Fruit fly (Drosophila melanogaster) whole organism, embryonic: Measurements from ENCODE around the gene TTLL4A.
A peak's percentile ranks its signal among the peaks of the same experiment; 100 is the strongest.

ENCODE experiments used
- Bteb2 ChIP-seq: fragments of 200-800 bp; sonication (Bioruptor generic); optimal IDR thresholded peaks from 2 replicates; lab custom pipeline; 2016; ENCODE audit warnings: missing biosample characterization, missing genetic modification characterization
- CG10565 ChIP-seq: fragments of 200-800 bp; sonication (Bioruptor generic); optimal IDR thresholded peaks from 3 replicates; lab custom pipeline; 2016; ENCODE audit warnings: missing biosample characterization, mild to moderate bottlenecking, missing genetic modification characterization
- CG11247 ChIP-seq: fragments of 200-800 bp; sonication (Bioruptor generic); IDR thresholded peaks from 2 replicates; pipeline ENCODE4 v1.3.6; 2022; ENCODE audit warnings: missing biosample characterization, missing genetic modification characterization
- CG11398 ChIP-seq: fragments of 200-800 bp; sonication (Bioruptor generic); optimal IDR thresholded peaks from 2 replicates; lab custom pipeline; 2016; ENCODE audit warnings: missing biosample characterization, missing genetic modification characterization
- CG11504 ChIP-seq: fragments of 200-800 bp; sonication (Bioruptor generic); optimal IDR thresholded peaks from 3 replicates; lab custom pipeline; 2019; ENCODE audit warnings: missing biosample characterization, mild to moderate bottlenecking, missing genetic modification characterization, moderate library complexity
- CG11696 ChIP-seq: fragments of 200-800 bp; sonication (Bioruptor generic); IDR thresholded peaks from 2 replicates; pipeline ENCODE4 v1.3.6; 2022; ENCODE audit warnings: missing biosample characterization, missing genetic modification characterization
- CG13775 ChIP-seq: fragments of 200-800 bp; sonication (Bioruptor generic); optimal IDR thresholded peaks from 3 replicates; lab custom pipeline; 2017; ENCODE audit warnings: missing biosample characterization, mild to moderate bottlenecking, missing genetic modification characterization
- CG14014 ChIP-seq: fragments of 200-800 bp; sonication (Bioruptor generic); IDR thresholded peaks from 2 replicates; pipeline ENCODE4 v1.3.6; 2022; ENCODE audit warnings: missing biosample characterization, missing genetic modification characterization
- CG14860 ChIP-seq: fragments of 200-800 bp; sonication (Bioruptor generic); IDR thresholded peaks from 3 replicates; pipeline ENCODE4 v1.3.6; 2022; ENCODE audit warnings: missing biosample characterization, missing genetic modification characterization; ENCODE audit not compliant: partially characterized antibody
- CG15073 ChIP-seq: fragments of 200-800 bp; sonication (Bioruptor generic); optimal IDR thresholded peaks from 2 replicates; lab custom pipeline; 2016; ENCODE audit warnings: missing biosample characterization, missing genetic modification characterization
- CG16779 ChIP-seq: fragments of 200-800 bp; sonication (Bioruptor generic); IDR thresholded peaks from 2 replicates; pipeline ENCODE4 v1.3.6; 2022; ENCODE audit warnings: missing biosample characterization, missing genetic modification characterization
- CG17568 ChIP-seq: fragments of 200-800 bp; sonication (Bioruptor generic); optimal IDR thresholded peaks from 2 replicates; lab custom pipeline; 2018; ENCODE audit warnings: missing biosample characterization, mild to moderate bottlenecking, missing genetic modification characterization, moderate library complexity
- CG17802 ChIP-seq: fragments of 200-800 bp; sonication (Bioruptor generic); optimal IDR thresholded peaks from 2 replicates; lab custom pipeline; 2018; ENCODE audit warnings: missing biosample characterization, mild to moderate bottlenecking, missing genetic modification characterization, moderate library complexity
- CG18262 ChIP-seq: fragments of 200-800 bp; optimal IDR thresholded peaks from 3 replicates; lab custom pipeline; 2019; ENCODE audit warnings: missing biosample characterization, mild to moderate bottlenecking, missing genetic modification characterization, moderate library complexity
- CG33213 ChIP-seq: fragments of 200-800 bp; sonication (Bioruptor generic); optimal IDR thresholded peaks from 3 replicates; lab custom pipeline; 2016; ENCODE audit warnings: missing biosample characterization, missing genetic modification characterization
- CG5180 ChIP-seq: fragments of 200-800 bp; sonication (Bioruptor generic); optimal IDR thresholded peaks from 3 replicates; lab custom pipeline; 2017; ENCODE audit warnings: missing biosample characterization, missing genetic modification characterization, mild to moderate bottlenecking, moderate library complexity, missing genetic modification reagents
- CG7963 ChIP-seq: fragments of 200-800 bp; sonication (Bioruptor generic); IDR thresholded peaks from 3 replicates; pipeline ENCODE4 v1.3.6; 2022; ENCODE audit warnings: missing biosample characterization, missing genetic modification characterization; ENCODE audit not compliant: partially characterized antibody
- CG7987 ChIP-seq: fragments of 200-800 bp; sonication (Bioruptor generic); optimal IDR thresholded peaks from 2 replicates; lab custom pipeline; 2018; ENCODE audit warnings: missing biosample characterization, mild to moderate bottlenecking, missing genetic modification characterization, moderate library complexity
- CG8388 ChIP-seq: fragments of 200-800 bp; sonication (Bioruptor generic); optimal IDR thresholded peaks from 2 replicates; lab custom pipeline; 2019; ENCODE audit warnings: missing biosample characterization, mild to moderate bottlenecking, missing genetic modification characterization, moderate library complexity
- CG9215 ChIP-seq: fragments of 200-800 bp; sonication (Bioruptor generic); IDR thresholded peaks from 2 replicates; pipeline ENCODE4 v1.3.6; 2022; ENCODE audit warnings: missing biosample characterization, missing genetic modification characterization
- CG9727 ChIP-seq: fragments of 200-800 bp; sonication (Bioruptor generic); optimal IDR thresholded peaks from 3 replicates; lab custom pipeline; 2017; ENCODE audit warnings: missing biosample characterization, mild to moderate bottlenecking, missing genetic modification characterization
- D19A ChIP-seq: fragments of 200-800 bp; optimal IDR thresholded peaks from 3 replicates; lab custom pipeline; 2019; ENCODE audit warnings: missing biosample characterization, mild to moderate bottlenecking, missing genetic modification characterization, moderate library complexity
- D19B ChIP-seq: fragments of 200-800 bp; sonication (Bioruptor generic); optimal IDR thresholded peaks from 2 replicates; lab custom pipeline; 2017; ENCODE audit warnings: missing biosample characterization, mild to moderate bottlenecking, missing genetic modification characterization
- Dad ChIP-seq: fragments of 200-800 bp; sonication (Bioruptor generic); optimal IDR thresholded peaks from 3 replicates; lab custom pipeline; 2016; ENCODE audit warnings: missing biosample characterization, missing genetic modification characterization
- GATAe ChIP-seq: fragments of 200-800 bp; sonication (Bioruptor generic); conservative IDR thresholded peaks from 2 replicates; pipeline ENCODE4 v1.3.6; 2022; ENCODE audit warnings: missing biosample characterization, missing genetic modification characterization
- H15 ChIP-seq: fragments of 200-800 bp; sonication (Bioruptor generic); IDR thresholded peaks from 3 replicates; pipeline ENCODE4 v1.3.6; 2022; ENCODE audit warnings: missing biosample characterization, missing genetic modification characterization
- HmgD ChIP-seq: fragments of 200-800 bp; sonication (Bioruptor generic); optimal IDR thresholded peaks from 3 replicates; lab custom pipeline; 2016; ENCODE audit warnings: missing biosample characterization, missing genetic modification characterization
- Lhr ChIP-seq: fragments of 200-800 bp; sonication (Bioruptor generic); optimal IDR thresholded peaks from 3 replicates; lab custom pipeline; 2017; ENCODE audit warnings: mild to moderate bottlenecking, missing biosample characterization, missing genetic modification reagents, missing genetic modification characterization
- NfI ChIP-seq: fragments of 200-800 bp; sonication (Bioruptor generic); optimal IDR thresholded peaks from 3 replicates; lab custom pipeline; 2018; ENCODE audit warnings: missing biosample characterization, mild to moderate bottlenecking, missing genetic modification characterization, moderate library complexity
- Opbp ChIP-seq: fragments of 200-800 bp; sonication (Bioruptor generic); IDR thresholded peaks from 3 replicates; pipeline ENCODE4 v1.3.6; 2022; ENCODE audit warnings: missing biosample characterization, missing genetic modification characterization; ENCODE audit not compliant: partially characterized antibody
- Ravus ChIP-seq: fragments of 200-800 bp; sonication (Bioruptor generic); IDR thresholded peaks from 2 replicates; pipeline ENCODE4 v1.3.6; 2022; ENCODE audit warnings: missing biosample characterization, missing genetic modification characterization
- Scr ChIP-seq: fragments of 200-800 bp; sonication (Bioruptor generic); IDR thresholded peaks from 2 replicates; pipeline ENCODE4 v1.3.6; 2022; ENCODE audit warnings: missing biosample characterization, missing genetic modification characterization; ENCODE audit not compliant: partially characterized antibody
- Sox102F ChIP-seq: fragments of 200-800 bp; sonication (Bioruptor generic); optimal IDR thresholded peaks from 2 replicates; lab custom pipeline; 2018; ENCODE audit warnings: missing biosample characterization, mild to moderate bottlenecking, missing genetic modification characterization, moderate library complexity
- Xrp1 ChIP-seq: fragments of 200-800 bp; sonication (Bioruptor generic); IDR thresholded peaks from 2 replicates; pipeline ENCODE4 v1.3.6; 2022; ENCODE audit warnings: missing biosample characterization, missing genetic modification characterization
- al ChIP-seq: fragments of 200-800 bp; sonication (Bioruptor generic); IDR thresholded peaks from 2 replicates; pipeline ENCODE4 v1.3.6; 2022; ENCODE audit warnings: missing biosample characterization, missing genetic modification characterization
- ash1 ChIP-seq: fragments of 200-800 bp; sonication (Bioruptor generic); optimal IDR thresholded peaks from 2 replicates; lab custom pipeline; 2018; ENCODE audit warnings: missing biosample characterization, mild to moderate bottlenecking, missing genetic modification characterization
- btn ChIP-seq: fragments of 200-800 bp; sonication (Bioruptor generic); optimal IDR thresholded peaks from 2 replicates; lab custom pipeline; 2016; ENCODE audit warnings: missing biosample characterization, missing genetic modification characterization
- crp ChIP-seq, 2 experiments: fragments of 200-800 bp; sonication (Bioruptor generic); optimal IDR thresholded peaks; 2 replicates in 1 of 2; 3 replicates in 1 of 2; lab custom pipeline; 2017; ENCODE audit warnings: missing biosample characterization in 2 of 2, missing genetic modification characterization in 2 of 2, mild to moderate bottlenecking in 1 of 2, moderate library complexity in 1 of 2
- dimm ChIP-seq: fragments of 200-800 bp; sonication (Bioruptor generic); IDR thresholded peaks from 2 replicates; pipeline ENCODE4 v1.3.6; 2022; ENCODE audit warnings: missing biosample characterization, missing genetic modification characterization
- fd64A ChIP-seq: fragments of 200-800 bp; sonication (Bioruptor generic); optimal IDR thresholded peaks from 3 replicates; lab custom pipeline; 2018; ENCODE audit warnings: missing biosample characterization, mild to moderate bottlenecking, missing genetic modification characterization
- gt ChIP-seq: fragments of 200-800 bp; sonication (Bioruptor generic); IDR thresholded peaks from 2 replicates; pipeline ENCODE4 v1.3.6; 2022; ENCODE audit warnings: missing biosample characterization, missing genetic modification characterization
- ind ChIP-seq: fragments of 200-800 bp; sonication (Bioruptor generic); optimal IDR thresholded peaks from 3 replicates; lab custom pipeline; 2016; ENCODE audit warnings: missing biosample characterization, missing genetic modification characterization
- nmo ChIP-seq: fragments of 200-800 bp; sonication (Bioruptor generic); optimal IDR thresholded peaks from 2 replicates; lab custom pipeline; 2018; ENCODE audit warnings: missing biosample characterization, mild to moderate bottlenecking, missing genetic modification characterization, moderate library complexity
- sc ChIP-seq, 3 experiments: fragments of >200 bp in 2 of 3; fragments of 200-800 bp in 1 of 3; sonication (Bioruptor generic) in 1 of 3; optimal IDR thresholded peaks; 2 replicates in 2 of 3; 3 replicates in 1 of 3; lab custom pipeline; 2017; ENCODE audit warnings: mild to moderate bottlenecking in 1 of 3, missing biosample characterization in 1 of 3, missing genetic modification characterization in 1 of 3, missing genetic modification reagents in 1 of 3
- schlank ChIP-seq: fragments of 200-800 bp; sonication (Bioruptor generic); optimal IDR thresholded peaks from 2 replicates; lab custom pipeline; 2018; ENCODE audit warnings: missing biosample characterization, mild to moderate bottlenecking, missing genetic modification characterization
- scrt ChIP-seq: fragments of 200-800 bp; sonication (Bioruptor generic); optimal IDR thresholded peaks from 2 replicates; lab custom pipeline; 2018; ENCODE audit warnings: missing biosample characterization, mild to moderate bottlenecking, missing genetic modification characterization, moderate library complexity
- sqz ChIP-seq: fragments of 200-800 bp; sonication (Bioruptor generic); optimal IDR thresholded peaks from 3 replicates; lab custom pipeline; 2018; ENCODE audit warnings: missing biosample characterization, mild to moderate bottlenecking, missing genetic modification characterization
- toy ChIP-seq: fragments of 200-800 bp; sonication (Bioruptor generic); IDR thresholded peaks from 2 replicates; pipeline ENCODE4 v1.3.6; 2022; ENCODE audit warnings: missing biosample characterization, missing genetic modification characterization
- wdn ChIP-seq: fragments of 200-800 bp; sonication (Bioruptor generic); IDR thresholded peaks from 2 replicates; pipeline ENCODE4 v1.3.6; 2022; ENCODE audit warnings: missing biosample characterization, missing genetic modification characterization
- wor ChIP-seq: fragments of 200-800 bp; sonication (Bioruptor generic); IDR thresholded peaks from 2 replicates; pipeline ENCODE4 v1.3.6; 2022; ENCODE audit warnings: missing biosample characterization, missing genetic modification characterization

Gene TTLL4A

dm6 chr2L:10987370-10987853 is 1.8 kb upstream of the TTLL4A start, which contains the start of the genes piwi and CG12253 (continued):
- TF ChIP-seq CG7987 (GFP tag; lab: Kevin White, UChicago) (no peak), D19A (tag; lab: Kevin White, UChicago) (peak; percentile 70), Sox102F (GFP tag; lab: Kevin White, UChicago) (peak; percentile 93), Ravus (GFP tag; lab: Robert Waterston, UW) (no peak), CG11696 (GFP tag; lab: Robert Waterston, UW) (no peak), CG11398 (GFP tag; lab: Kevin White, UChicago) (no peak), crp (GFP tag; optimal IDR thresholded peaks at IDR 0.05; lab: Kevin White, UChicago) (no peak), CG7963 (GFP tag; lab: Robert Waterston, UW) (no peak), Bteb2 (GFP tag; lab: Kevin White, UChicago) (peak; percentile 32), toy (GFP tag; lab: Robert Waterston, UW) (no peak), dimm (GFP tag; lab: Robert Waterston, UW) (no peak), HmgD (GFP tag; lab: Kevin White, UChicago) (no peak), fd64A (GFP tag; lab: Kevin White, UChicago) (no peak), CG5180 (GFP tag; lab: Kevin White, UChicago) (no peak), CG17568 (GFP tag; lab: Kevin White, UChicago) (peak; percentile 66), sc (optimal IDR thresholded peaks at IDR 0.05; lab: Kevin White, UChicago) (no peak), sc (GFP tag; optimal IDR thresholded peaks at IDR 0.05; lab: Kevin White, UChicago) (peak; percentile 67), wor (peak; percentile 75), H15 (GFP tag; lab: Robert Waterston, UW) (0 out of 3 replicates have a peak, but pooled peaks have one; percentile 35), ind (GFP tag; lab: Kevin White, UChicago) (peak; percentile 39), Xrp1 (GFP tag; lab: Robert Waterston, UW) (peak; percentile 27; the same call in 1 of the 2 replicates), schlank (tag; lab: Kevin White, UChicago) (peak; percentile 7), CG8388 (peak; percentile 87), CG14860 (GFP tag; lab: Robert Waterston, UW) (no peak), CG17802 (tag; lab: Kevin White, UChicago) (no peak), CG14014 (GFP tag; lab: Robert Waterston, UW) (peak; percentile 66; the same call in 1 of the 2 replicates), sqz (GFP tag; lab: Kevin White, UChicago) (no peak), CG13775 (GFP tag; lab: Kevin White, UChicago) (peak; percentile 86), Opbp (GFP tag; lab: Robert Waterston, UW) (no peak), gt (GFP tag; lab: Robert Waterston, UW) (no peak), ash1 (no peak), CG9727 (GFP tag; lab: Kevin White, UChicago) (peak; percentile 49), CG10565 (GFP tag; lab: Kevin White, UChicago) (no peak), scrt (GFP tag; lab: Kevin White, UChicago) (no peak), D19B (GFP tag; lab: Kevin White, UChicago) (no peak), CG18262 (tag; lab: Kevin White, UChicago) (peak; percentile 57), CG15073 (peak; percentile 26), Lhr (GFP tag; lab: Kevin White, UChicago) (peak; percentile 48), Scr (GFP tag; lab: Robert Waterston, UW) (no peak), GATAe (GFP tag; lab: Robert Waterston, UW) (no peak), Dad (GFP tag; lab: Kevin White, UChicago) (no peak), btn (GFP tag; lab: Kevin White, UChicago) (no peak), CG9215 (GFP tag; lab: Robert Waterston, UW) (no peak), al (GFP tag; lab: Robert Waterston, UW) (peak; percentile 65; the same call in 1 of the 2 replicates), CG16779 (GFP tag; lab: Robert Waterston, UW) (no peak), CG11247 (GFP tag; lab: Robert Waterston, UW) (peak; percentile 74), NfI (GFP tag; lab: Kevin White, UChicago) (peak; percentile 71), wdn (peak; percentile 61; the same call in 1 of the 2 replicates), CG33213 (GFP tag; lab: Kevin White, UChicago) (no peak), nmo (GFP tag; lab: Kevin White, UChicago) (peak; percentile 80), CG11504 (tag; lab: Kevin White, UChicago) (no peak)
